Worm (Caenorhabditis elegans): ENCODE data around the gene pal-1.

The pal-1 gene

DNA sequence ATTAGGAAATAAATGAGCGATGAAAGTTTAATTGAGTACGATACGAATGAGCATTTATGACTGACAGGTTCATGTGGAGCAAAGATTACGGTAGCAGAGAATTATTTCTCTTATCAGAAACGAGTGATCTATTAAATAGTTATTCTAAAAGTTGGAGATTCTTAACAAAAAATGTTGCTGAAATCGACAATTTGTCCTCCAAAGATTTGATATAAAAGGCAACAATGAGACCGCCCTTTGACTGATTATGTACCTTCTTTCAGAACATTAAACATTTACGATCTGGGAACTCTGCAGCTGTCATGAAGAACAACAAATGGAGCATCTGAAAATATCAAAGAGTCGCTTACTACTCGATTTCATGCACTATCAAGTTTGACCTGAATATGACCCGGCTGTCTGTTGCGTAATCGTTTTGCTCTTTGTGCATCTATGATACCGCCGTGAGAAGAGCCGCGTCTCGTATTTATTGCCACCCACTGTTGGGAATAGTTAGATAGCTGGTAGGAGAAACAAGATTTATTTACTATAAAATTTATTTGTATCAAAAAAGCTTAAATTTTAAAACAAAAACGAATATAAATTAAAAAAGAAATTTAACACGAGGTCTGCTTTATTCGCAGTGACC is at the start of gene pal-1:
Gene pal-1, minus strand, starts transcription at position 51 of the 628 bp plus-strand sequence.
- TF ChIP-seq cey-2 (tag; optimal IDR thresholded peaks at IDR 0.05; ENCODE audit: borderline replicate concordance, insufficient read depth) = no peak
- no peak for TF ChIP-seq rbr-2 (tag; optimal IDR thresholded peaks at IDR 0.05)
- TF ChIP-seq unc-39 (tag; optimal IDR thresholded peaks at IDR 0.05) = no peak
- TF ChIP-seq F10B5.3 (tag; optimal IDR thresholded peaks at IDR 0.05) = no peak
- TF ChIP-seq madf-5 (GFP tag; IDR thresholded peaks at IDR 0.05) = no peak
- no peak for TF ChIP-seq lir-3 (tag; optimal IDR thresholded peaks at IDR 0.05)
- no peak for TF ChIP-seq D1046.2 (GFP tag; IDR thresholded peaks at IDR 0.05)
- no peak for TF ChIP-seq hlh-30 (tag; optimal IDR thresholded peaks at IDR 0.05; ENCODE audit: insufficient read depth)
- no peak for TF ChIP-seq ctbp-1 (GFP tag; IDR thresholded peaks at IDR 0.05)
- TF ChIP-seq nhr-25 (tag; optimal IDR thresholded peaks at IDR 0.05; ENCODE audit: borderline replicate concordance, insufficient read depth) = no peak
- TF ChIP-seq egl-27 (tag; optimal IDR thresholded peaks at IDR 0.05) = no peak
- TF ChIP-seq mdl-1 (tag; optimal IDR thresholded peaks at IDR 0.05) = no peak
- TF ChIP-seq skn-1 (tag; optimal IDR thresholded peaks at IDR 0.05) = no peak
- TF ChIP-seq php-3 (GFP tag; IDR thresholded peaks at IDR 0.05) = no peak
- no peak for TF ChIP-seq arid-1 (GFP tag; conservative IDR thresholded peaks at IDR 0.05)
- TF ChIP-seq ama-1 (optimal IDR thresholded peaks at IDR 0.05) = no peak
- no peak for TF ChIP-seq saeg-2 (GFP tag; IDR thresholded peaks at IDR 0.05)
- TF ChIP-seq egl-43 (GFP tag; IDR thresholded peaks at IDR 0.05) = no peak
- no peak for TF ChIP-seq aha-1 (tag)

DNA sequence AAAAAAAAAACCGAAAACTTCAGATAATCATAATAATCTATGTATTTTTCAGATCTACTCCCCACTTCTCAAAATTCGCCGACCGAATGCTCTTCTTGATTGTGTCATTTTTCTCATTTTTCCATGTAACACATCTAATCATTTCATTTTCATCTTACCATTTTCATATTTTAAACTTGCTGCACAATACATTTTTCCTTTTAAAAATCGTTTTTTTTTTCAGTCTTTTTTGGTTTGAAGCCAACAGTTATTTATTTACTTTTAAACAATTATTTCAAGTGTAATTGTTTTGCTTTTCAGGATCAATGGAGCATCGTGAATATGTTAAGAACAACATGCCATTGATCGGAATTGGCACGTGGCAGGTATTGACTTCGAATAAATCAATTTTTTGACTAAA is 49.7 kb upstream of the pal-1 start, which contains the start of gene C35D10.6:
Gene C35D10.6, plus strand, starts transcription at position 301 of the 400 bp plus-strand sequence.
- TF ChIP-seq zag-1 (tag; optimal IDR thresholded peaks at IDR 0.05) (no peak), lin-15B (tag; optimal IDR thresholded peaks at IDR 0.05) (no peak), madf-9 (GFP tag; conservative IDR thresholded peaks at IDR 0.05) (no peak), hif-1 (tag; optimal IDR thresholded peaks at IDR 0.05) (no peak), hlh-30 (tag; optimal IDR thresholded peaks at IDR 0.05; ENCODE audit: insufficient read depth) (no peak), vab-7 (GFP tag; IDR thresholded peaks at IDR 0.05) (no peak), nhr-77 (tag; optimal IDR thresholded peaks at IDR 0.05) (no peak), nhr-111 (GFP tag; optimal IDR thresholded peaks at IDR 0.05) (no peak), arid-1 (GFP tag; conservative IDR thresholded peaks at IDR 0.05) (no peak), F49E8.2 (tag; optimal IDR thresholded peaks at IDR 0.05; ENCODE audit: borderline replicate concordance) (no peak), mes-2 (tag; optimal IDR thresholded peaks at IDR 0.05; ENCODE audit: poor library complexity, severe bottlenecking) (no peak), skn-1 (tag; optimal IDR thresholded peaks at IDR 0.05) (no peak), ceh-62 (tag; optimal IDR thresholded peaks at IDR 0.05) (no peak), daf-8 (GFP tag; IDR thresholded peaks at IDR 0.05) (no peak), ceh-20 (GFP tag; IDR thresholded peaks at IDR 0.05) (no peak), ZK337.2 (GFP tag; IDR thresholded peaks at IDR 0.05) (no peak), pqm-1 (tag; optimal IDR thresholded peaks at IDR 0.05) (no peak), F44E2.7 (GFP tag; IDR thresholded peaks at IDR 0.05) (no peak)

DNA sequence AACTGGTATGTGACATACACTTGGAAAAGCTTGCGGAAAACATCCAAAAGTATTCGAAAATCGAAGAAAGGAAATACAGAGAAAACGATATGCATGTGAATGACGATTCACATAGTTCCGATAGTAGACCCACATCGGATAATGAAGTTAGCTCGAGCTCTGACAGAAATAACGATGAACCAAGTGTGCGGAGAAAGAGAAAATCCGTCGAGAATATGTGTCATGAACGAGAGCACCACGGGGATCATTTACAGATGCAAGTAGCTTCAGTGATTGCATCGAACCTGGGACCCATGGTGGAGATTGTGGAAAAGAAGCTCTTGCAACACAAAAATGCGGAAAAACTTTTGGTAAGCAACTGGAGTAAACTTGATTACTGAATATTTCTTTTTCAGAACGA is 47.6 kb upstream of the pal-1 start:
- TF ChIP-seq unc-62 (GFP tag; optimal IDR thresholded peaks at IDR 0.05 in 1 of 2) (peak in 1 of 2 experiments; percentile 98), unc-62 (tag; optimal IDR thresholded peaks at IDR 0.05) (no peak), rbr-2 (tag; optimal IDR thresholded peaks at IDR 0.05) (no peak)

DNA sequence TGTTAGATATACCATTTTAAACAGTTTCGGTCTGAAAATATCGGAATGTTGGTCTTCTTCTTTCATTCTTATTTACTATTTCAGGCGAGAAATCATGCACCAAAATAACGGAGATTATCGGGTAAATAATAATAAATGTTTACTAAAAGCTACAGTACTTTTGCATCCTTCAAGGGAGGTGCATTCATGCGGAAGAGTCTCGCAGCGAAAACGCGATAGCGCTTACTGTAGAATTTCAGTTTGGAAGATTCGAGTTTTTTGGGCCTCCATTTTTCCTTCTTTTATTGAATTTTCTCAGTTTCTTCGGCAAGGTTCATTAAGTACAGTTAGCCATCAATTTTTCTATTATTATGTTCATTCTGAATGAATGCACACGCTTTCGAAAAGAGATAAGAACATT is 46.7 kb upstream of the pal-1 start, which contains the start of gene C35D10.7:
Gene C35D10.7, plus strand, starts transcription at position 85 of the 400 bp plus-strand sequence.
- TF ChIP-seq lin-38 (GFP tag; IDR thresholded peaks at IDR 0.05) (peak; percentile 35; the same call in 1 of the 2 replicates), madf-5 (GFP tag; IDR thresholded peaks at IDR 0.05) (no peak)
